Fruit fly (Drosophila melanogaster) whole organism: Measurements from ENCODE around the gene dbr.

Experiments used
- CG8478 ChIP-seq: fragments of >200 bp; optimal IDR thresholded peaks from 2 replicates; lab custom pipeline; 2018; ENCODE audit warnings: inconsistent platforms
- Dll ChIP-seq: fragments of >200 bp; optimal IDR thresholded peaks from 2 replicates; lab custom pipeline; 2017
- EcR ChIP-seq, 2 experiments: fragments of >200 bp; optimal IDR thresholded peaks; 2 replicates each; lab custom pipeline; 2017; ENCODE audit warnings: missing biosample characterization in 2 of 2, missing genetic modification characterization in 2 of 2, missing genetic modification reagents in 2 of 2
- psq ChIP-seq: fragments of >200 bp; optimal IDR thresholded peaks from 2 replicates; lab custom pipeline; 2017
- usp ChIP-seq: fragments of >200 bp; optimal IDR thresholded peaks from 2 replicates; lab custom pipeline; 2017; ENCODE audit warnings: missing biosample characterization, missing genetic modification characterization, mixed read lengths

dm6 chr2L:85701-86100, 19.4 kb downstream of the dbr start:
- TF ChIP-seq psq (lab: Kevin White, UChicago) (no peak), usp (GFP tag; lab: Kevin White, UChicago) (no peak), EcR (GFP tag; optimal IDR thresholded peaks at IDR 0.05; lab: Kevin White, UChicago) (no peak), Dll (lab: Kevin White, UChicago) (no peak), CG8478 (lab: Kevin White, UChicago) (no peak)
